Worm (Caenorhabditis elegans) whole organism, early embryonic: Measurements from ENCODE around the gene C28D4.8.
"Not testable (repeated sequence)": the region's sequence is repeated elsewhere in the genome, so short reads cannot be mapped to it uniquely, and the experiment has no call there.

ENCODE experiments used
- B0310.2 ChIP-seq: sonication (generic microtip); optimal IDR thresholded peaks from 2 replicates; lab custom pipeline; 2016; ENCODE audit warnings: mild to moderate bottlenecking, missing genetic modification characterization, missing compliant biosample characterization
- F13C5.2 ChIP-seq: sonication (generic microtip); optimal IDR thresholded peaks from 2 replicates; lab custom pipeline; 2017; ENCODE audit warnings: mild to moderate bottlenecking, missing genetic modification characterization, inconsistent platforms, missing compliant biosample characterization
- aly-1 ChIP-seq: sonication (generic microtip); optimal IDR thresholded peaks from 2 replicates; lab custom pipeline; 2016; ENCODE audit warnings: missing genetic modification characterization, missing compliant biosample characterization
- ama-1 ChIP-seq: fragments of 150-350 bp; optimal IDR thresholded peaks from 2 replicates; lab custom pipeline; 2014
- ceh-13 ChIP-seq: fragments of 200-800 bp; sonication (Bioruptor generic); optimal IDR thresholded peaks from 2 replicates; lab custom pipeline; 2018; ENCODE audit warnings: mild to moderate bottlenecking, missing genetic modification characterization, missing compliant biosample characterization
- ceh-36 ChIP-seq: sonication (generic microtip); optimal IDR thresholded peaks from 2 replicates; lab custom pipeline; 2016; ENCODE audit warnings: missing genetic modification characterization, inconsistent platforms, missing compliant biosample characterization
- ets-7 ChIP-seq: sonication (generic microtip); optimal IDR thresholded peaks from 2 replicates; lab custom pipeline; 2016; ENCODE audit warnings: missing genotype, missing genetic modification characterization, missing compliant biosample characterization
- flt-1 ChIP-seq: fragments of 200-800 bp; sonication (Bioruptor generic); IDR thresholded peaks from 2 replicates; pipeline ENCODE4 v1.3.6; 2022; ENCODE audit warnings: missing genetic modification characterization, missing compliant biosample characterization
- hmbx-1 ChIP-seq: sonication (generic microtip); optimal IDR thresholded peaks from 2 replicates; lab custom pipeline; 2016; ENCODE audit warnings: mild to moderate bottlenecking, missing genetic modification characterization, missing compliant biosample characterization
- hmg-4 ChIP-seq: fragments of 200-800 bp; sonication (Bioruptor generic); optimal IDR thresholded peaks from 2 replicates; lab custom pipeline; 2018; ENCODE audit warnings: mild to moderate bottlenecking, missing genetic modification characterization, missing compliant biosample characterization
- hnd-1 ChIP-seq: sonication (generic microtip); optimal IDR thresholded peaks from 2 replicates; lab custom pipeline; 2016; ENCODE audit warnings: missing genetic modification characterization, missing compliant biosample characterization
- pes-1 ChIP-seq: fragments of 200-800 bp; sonication (Bioruptor generic); IDR thresholded peaks from 2 replicates; pipeline ENCODE4 v1.3.6; 2022; ENCODE audit warnings: missing genetic modification reagents, missing genetic modification characterization, missing compliant biosample characterization
- scrt-1 ChIP-seq: fragments of 200-800 bp; sonication (Bioruptor generic); IDR thresholded peaks from 2 replicates; pipeline ENCODE4 v1.3.6; 2022; ENCODE audit warnings: missing genetic modification characterization, missing compliant biosample characterization
- sea-1 ChIP-seq: fragments of 200-800 bp; sonication (Bioruptor generic); conservative IDR thresholded peaks from 2 replicates; pipeline ENCODE4 v1.3.6; 2022; ENCODE audit warnings: missing genetic modification characterization, missing compliant biosample characterization
- tbx-11 ChIP-seq: fragments of 200-800 bp; sonication (Bioruptor generic); IDR thresholded peaks from 2 replicates; pipeline ENCODE4 v1.3.6; 2022; ENCODE audit warnings: missing genetic modification characterization, missing compliant biosample characterization
- tbx-37 ChIP-seq: fragments of 200-800 bp; sonication (Bioruptor generic); conservative IDR thresholded peaks from 2 replicates; pipeline ENCODE4 v1.3.6; 2022; ENCODE audit warnings: missing genetic modification reagents, missing genetic modification characterization, missing compliant biosample characterization
- tra-4 ChIP-seq: sonication (generic microtip); optimal IDR thresholded peaks from 2 replicates; lab custom pipeline; 2017; ENCODE audit warnings: missing genetic modification characterization, missing compliant biosample characterization

Gene C28D4.8

DNA sequence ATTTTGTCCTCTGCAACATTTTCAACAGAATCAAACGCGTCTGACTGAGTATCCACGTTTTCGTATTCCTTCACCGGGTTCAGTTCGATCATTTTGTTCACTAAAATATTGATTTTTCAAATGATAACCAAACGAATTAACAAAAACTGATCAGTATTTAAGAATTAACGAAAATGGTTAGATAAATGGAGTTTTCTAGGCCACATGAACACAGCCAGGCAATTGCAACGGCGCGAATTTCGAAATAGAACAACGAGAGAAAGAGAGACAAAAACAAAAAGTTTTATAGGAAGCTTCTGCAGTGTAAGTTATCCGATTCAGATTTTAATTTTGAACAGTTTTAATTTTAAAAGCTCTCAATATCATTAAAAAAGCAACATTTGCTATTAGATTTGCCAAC lies 29.3 kb upstream of the C28D4.8 start, which contains the start of gene sna-2:
Gene sna-2 (minus strand): TSS at position 100 of the 400 bp plus-strand sequence.
- TF ChIP-seq hnd-1 (no peak), tbx-37 (GFP tag; lab: Robert Waterston, UW) (peak; percentile 68)

DNA sequence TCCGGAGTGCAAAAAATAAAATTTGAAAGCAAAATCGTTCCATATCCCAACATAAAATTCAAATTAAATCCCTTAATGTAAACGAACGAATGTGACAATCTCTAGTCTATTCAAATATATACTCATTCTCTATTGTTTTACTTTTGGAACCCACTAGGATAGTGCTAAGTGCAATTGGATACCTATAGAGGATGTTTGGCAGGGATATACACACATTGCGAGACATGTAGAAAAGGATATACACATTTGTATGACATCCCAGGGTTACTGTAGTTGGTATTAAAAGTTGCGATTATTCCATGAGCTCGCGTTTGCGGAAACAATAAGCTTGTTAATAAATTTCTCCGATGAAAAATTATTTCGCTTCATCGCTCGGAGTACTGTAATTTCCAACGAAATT lies 25.2 kb upstream of the C28D4.8 start:
- peak; percentile 8 for TF ChIP-seq ceh-13 (GFP tag; lab: Kevin White, UChicago)
- TF ChIP-seq hmg-4 (GFP tag; lab: Kevin White, UChicago): no peak
- TF ChIP-seq pes-1 (GFP tag; lab: Robert Waterston, UW): peak; percentile 27; the same call in 1 of the 2 replicates
- peak; percentile 30; the same call in 1 of the 2 replicates for TF ChIP-seq sea-1
- TF ChIP-seq tra-4 (tag; lab: Kevin White, UChicago): peak; percentile 33
- no peak for TF ChIP-seq tbx-11
- TF ChIP-seq ceh-36 (tag; lab: Kevin White, UChicago): peak; percentile 42

DNA sequence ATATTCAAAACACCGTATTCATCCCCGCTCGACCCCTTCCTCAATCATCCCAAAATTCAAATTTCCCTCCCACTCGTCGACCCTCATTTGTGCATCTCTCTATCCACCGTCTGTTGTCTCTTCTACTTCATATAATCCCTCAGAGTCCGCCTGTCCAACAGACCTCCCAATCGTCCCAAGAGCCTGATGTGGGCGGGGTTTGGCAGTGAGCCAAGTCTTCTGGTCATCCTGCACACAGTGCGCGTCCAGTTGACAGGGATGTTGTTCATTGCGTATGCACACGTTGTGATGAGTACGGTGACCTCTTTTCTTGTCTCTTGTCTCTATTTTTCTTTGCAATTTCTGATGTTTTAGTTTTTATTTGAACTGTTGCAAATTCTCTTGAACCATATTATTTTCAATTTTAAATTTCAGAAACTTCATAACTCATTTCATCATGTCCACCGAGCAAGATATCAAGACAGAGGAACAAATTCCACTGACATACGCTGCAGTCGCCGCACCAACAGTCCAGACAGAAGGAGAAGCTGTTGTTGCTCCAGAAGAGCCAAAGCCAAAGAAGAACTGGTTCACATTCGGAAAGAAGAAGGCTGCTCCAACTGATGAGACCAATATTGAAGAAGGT lies 24.0 kb upstream of the C28D4.8 start, which contains the start of gene cav-1:
Gene cav-1 (plus strand): TSS at position 415 of the 625 bp plus-strand sequence.
- peak; percentile 22 for TF ChIP-seq hmg-4 (GFP tag; lab: Kevin White, UChicago)
- peak; percentile 7 for TF ChIP-seq F13C5.2 (tag; lab: Kevin White, UChicago)
- peak; percentile 49; the same call in 1 of the 2 replicates for TF ChIP-seq pes-1 (GFP tag; lab: Robert Waterston, UW)
- no peak for TF ChIP-seq ceh-13 (GFP tag; lab: Kevin White, UChicago)
- no peak for TF ChIP-seq scrt-1 (GFP tag; lab: Robert Waterston, UW)
- peak; percentile 14 for TF ChIP-seq ceh-36 (tag; lab: Kevin White, UChicago)
- 0 out of 2 replicates have a peak, but pooled peaks have one; percentile 60 for TF ChIP-seq sea-1
- TF ChIP-seq tra-4 (tag; lab: Kevin White, UChicago): peak; percentile 7
- TF ChIP-seq ama-1: peak; percentile 97
- TF ChIP-seq B0310.2 (tag; lab: Kevin White, UChicago): peak; percentile 14
- TF ChIP-seq aly-1 (tag; lab: Kevin White, UChicago): peak; percentile 29

DNA sequence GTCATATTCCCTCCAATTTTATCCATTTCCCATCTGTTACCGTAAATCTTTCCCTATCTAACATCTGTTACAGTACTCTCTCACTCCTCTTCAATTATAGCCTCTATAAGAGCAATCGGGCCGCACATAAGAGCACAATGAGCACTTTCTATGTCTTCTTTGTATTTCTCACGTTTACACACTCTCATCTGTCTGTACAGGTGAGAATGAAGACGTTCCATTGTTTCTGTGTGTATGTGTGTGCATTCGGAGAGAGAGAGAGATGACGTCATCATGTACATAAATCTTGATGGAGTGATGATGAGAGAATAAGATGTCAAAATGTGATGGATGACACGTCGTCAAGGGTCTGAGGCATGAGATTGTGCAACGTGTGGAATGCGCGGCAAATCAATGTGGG lies 22.6 kb upstream of the C28D4.8 start:
- TF ChIP-seq pes-1 (GFP tag; lab: Robert Waterston, UW) (no peak), hnd-1 (no peak), scrt-1 (GFP tag; lab: Robert Waterston, UW) (no peak), ets-7 (tag; lab: Kevin White, UChicago) (no peak), ceh-13 (GFP tag; lab: Kevin White, UChicago) (no peak), hmg-4 (GFP tag; lab: Kevin White, UChicago) (no peak), tbx-37 (GFP tag; lab: Robert Waterston, UW) (no peak), F13C5.2 (tag; lab: Kevin White, UChicago) (no peak), aly-1 (tag; lab: Kevin White, UChicago) (no peak), tbx-11 (no peak), ceh-36 (tag; lab: Kevin White, UChicago) (no peak), ama-1 (no peak), tra-4 (tag; lab: Kevin White, UChicago) (no peak), hmbx-1 (tag; lab: Kevin White, UChicago) (no peak), B0310.2 (tag; lab: Kevin White, UChicago) (no peak), flt-1 (GFP tag; lab: Robert Waterston, UW) (no peak), sea-1 (no peak)

DNA sequence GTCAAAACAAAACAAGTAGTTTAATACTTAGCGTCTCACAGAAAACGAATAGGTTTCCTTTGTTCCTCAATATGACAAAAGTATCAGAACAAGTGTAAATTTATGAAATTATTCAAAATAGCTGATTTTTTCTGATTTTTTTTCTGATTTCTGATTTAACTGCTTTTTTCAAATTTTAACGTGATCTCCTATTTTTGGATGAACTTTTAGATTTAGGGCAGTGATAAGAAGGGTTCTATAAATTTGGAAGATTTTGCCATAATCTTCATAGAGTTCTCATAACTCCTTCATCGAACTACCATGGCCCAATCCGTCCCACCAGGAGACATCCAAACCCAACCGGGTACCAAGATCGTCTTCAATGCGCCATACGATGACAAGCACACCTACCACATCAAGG lies 21.5 kb upstream of the C28D4.8 start, which contains the start of gene msp-78:
Gene msp-78 (plus strand): TSS at position 301 of the 400 bp plus-strand sequence.
- TF ChIP-seq ets-7 (tag; lab: Kevin White, UChicago); tra-4 (tag; lab: Kevin White, UChicago); flt-1 (GFP tag; lab: Robert Waterston, UW): not testable (repeated sequence)

DNA sequence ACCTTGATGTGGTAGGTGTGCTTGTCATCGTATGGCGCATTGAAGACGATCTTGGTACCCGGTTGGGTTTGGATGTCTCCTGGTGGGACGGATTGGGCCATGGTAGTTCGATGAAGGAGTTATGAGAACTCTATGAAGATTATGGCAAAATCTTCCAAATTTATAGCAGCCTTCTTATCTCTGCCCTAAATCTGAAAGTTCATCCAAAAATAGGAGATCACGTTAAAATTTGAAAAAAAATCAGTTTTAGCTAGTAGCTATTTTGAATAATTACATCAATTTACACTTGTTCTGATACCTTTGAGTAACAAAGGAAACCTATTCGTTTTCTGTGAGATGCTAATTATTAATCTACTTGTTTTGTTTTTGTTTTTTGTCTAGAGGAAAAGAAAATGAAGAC lies 18.8 kb upstream of the C28D4.8 start, which contains the start of gene msp-79:
Gene msp-79 (minus strand): TSS at position 101 of the 400 bp plus-strand sequence.
- not testable (repeated sequence) for TF ChIP-seq ama-1; hmbx-1 (tag; lab: Kevin White, UChicago); hmg-4 (GFP tag; lab: Kevin White, UChicago)

DNA sequence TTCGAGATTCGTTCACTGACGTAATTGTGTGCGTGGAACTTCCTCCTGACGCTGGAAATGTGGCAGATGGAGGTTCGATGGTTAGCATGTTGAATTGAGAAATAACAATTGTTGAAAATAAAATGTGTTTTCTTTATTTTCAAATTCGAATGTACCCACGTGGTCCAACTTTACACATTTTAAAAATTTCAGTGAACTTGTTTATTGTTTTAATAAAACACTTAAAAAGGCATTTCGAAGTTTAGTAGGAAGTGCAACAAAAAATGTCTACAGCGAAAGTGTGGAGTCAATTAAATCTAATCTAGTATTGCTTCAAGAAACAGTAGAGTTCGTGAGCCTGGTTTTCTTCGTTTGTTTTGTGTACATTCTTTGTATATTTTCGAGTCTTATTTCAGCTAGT lies 18.0 kb upstream of the C28D4.8 start, which contains the start of gene ssp-36:
Gene ssp-36 (minus strand): TSS at position 101 of the 400 bp plus-strand sequence.
- TF ChIP-seq tbx-11 (no peak), F13C5.2 (tag; lab: Kevin White, UChicago) (no peak), tbx-37 (GFP tag; lab: Robert Waterston, UW) (no peak), ets-7 (tag; lab: Kevin White, UChicago) (no peak), hmbx-1 (tag; lab: Kevin White, UChicago) (no peak), flt-1 (GFP tag; lab: Robert Waterston, UW) (no peak), hnd-1 (no peak), sea-1 (no peak)

DNA sequence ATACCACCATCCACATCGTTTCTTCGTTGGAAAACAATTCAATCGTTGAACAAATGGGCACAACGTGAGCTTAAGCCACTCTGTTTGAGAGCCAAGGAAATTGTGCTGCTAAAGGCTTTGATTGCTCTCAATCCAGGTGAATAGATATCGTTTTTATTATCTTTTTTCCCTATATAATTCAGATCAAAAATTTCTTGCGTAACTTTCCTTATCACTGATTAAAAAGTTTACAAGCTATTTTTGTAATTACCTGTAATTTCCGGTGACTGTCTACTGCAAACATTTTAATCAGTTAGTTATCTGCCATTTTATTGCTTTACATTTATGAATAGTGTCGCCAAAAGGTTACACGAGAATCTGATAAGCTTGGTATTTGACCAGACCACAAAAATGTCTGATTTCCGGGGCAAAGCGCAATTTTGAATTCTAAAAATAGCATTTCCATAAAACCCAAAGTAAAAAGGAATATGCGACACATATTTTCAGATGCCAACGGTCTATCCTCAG lies 14.5 kb upstream of the C28D4.8 start:
- TF ChIP-seq ets-7 (tag; lab: Kevin White, UChicago) (no peak), ceh-13 (GFP tag; lab: Kevin White, UChicago) (no peak), hmbx-1 (tag; lab: Kevin White, UChicago) (no peak), tbx-11 (no peak), tra-4 (tag; lab: Kevin White, UChicago) (no peak), aly-1 (tag; lab: Kevin White, UChicago) (no peak), hnd-1 (no peak), scrt-1 (GFP tag; lab: Robert Waterston, UW) (no peak), ceh-36 (tag; lab: Kevin White, UChicago) (no peak), sea-1 (no peak), pes-1 (GFP tag; lab: Robert Waterston, UW) (no peak), hmg-4 (GFP tag; lab: Kevin White, UChicago) (no peak), ama-1 (no peak)
